Fruit fly (Drosophila melanogaster): Measurements from ENCODE around the gene Nup58.

- TF ChIP-seq CG8301 (tag; optimal IDR thresholded peaks at IDR 0.05), result no peak
- TF ChIP-seq EcR (GFP tag; optimal IDR thresholded peaks at IDR 0.05), result no peak
- TF ChIP-seq Snoo (tag; optimal IDR thresholded peaks at IDR 0.05), result no peak
- TF ChIP-seq fd96Ca (GFP tag; IDR thresholded peaks at IDR 0.05), result no peak
- no peak for TF ChIP-seq CG34367 (tag; optimal IDR thresholded peaks at IDR 0.05)
- TF ChIP-seq CG8159 (tag; optimal IDR thresholded peaks at IDR 0.05), result no peak
These were observed 23.9 kb upstream of the Nup58 start for dm6 chr3R:19620953-19621352.
